Worm (Caenorhabditis elegans) whole organism, L4/young adult: ENCODE data around the gene ZK1307.1.

Experiments used
- W03F9.2 ChIP-seq: fragments of 150-350 bp; optimal IDR thresholded peaks from 2 replicates; lab custom pipeline; 2014; ENCODE audit warnings: missing biosample characterization, missing genetic modification characterization
- dao-5 ChIP-seq: sonication (generic microtip); optimal IDR thresholded peaks from 2 replicates; lab custom pipeline; 2016; ENCODE audit warnings: missing genotype, missing genetic modification characterization, moderate library complexity, missing compliant biosample characterization
- him-1 ChIP-seq: sonication (generic microtip); optimal IDR thresholded peaks from 2 replicates; lab custom pipeline; 2016; ENCODE audit warnings: missing genotype, missing genetic modification reagents, missing genetic modification characterization, missing compliant biosample characterization

DNA sequence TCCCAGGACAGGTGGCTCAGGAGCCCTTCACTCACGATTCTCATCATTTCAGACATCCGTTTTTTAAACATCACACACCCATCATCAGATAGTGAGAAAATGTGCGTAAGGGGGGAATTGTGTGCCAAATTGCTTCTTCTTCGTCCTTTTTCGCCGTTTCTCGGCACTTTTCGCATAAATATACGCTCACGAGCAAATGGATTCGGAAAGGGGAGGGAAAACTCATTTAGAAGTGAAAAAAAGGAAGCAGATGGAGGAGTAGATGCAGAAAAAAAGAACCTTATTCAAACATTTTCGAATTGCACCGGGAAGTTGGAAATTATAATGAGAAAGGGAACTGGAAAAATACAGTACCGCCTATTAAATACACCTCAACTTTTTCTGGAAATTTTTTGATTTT is 26.7 kb upstream of the ZK1307.1 start:
- TF ChIP-seq him-1 (tag; lab: Kevin White, UChicago), result no peak
- no peak for TF ChIP-seq dao-5 (tag; lab: Kevin White, UChicago)
- no peak for TF ChIP-seq W03F9.2
